Fruit fly (Drosophila melanogaster): ENCODE measurements around the gene CG17746.

The CG17746 gene

dm6 chr3L:3194059-3194458 is 45.3 kb downstream of the CG17746 start (continued):
- TF ChIP-seq CG13424 (tag; optimal IDR thresholded peaks at IDR 0.05) (peak; percentile 93), CG12659 (GFP tag; optimal IDR thresholded peaks at IDR 0.05) (peak; percentile 93), Lpt (GFP tag; optimal IDR thresholded peaks at IDR 0.05) (no peak), CG10462 (GFP tag; optimal IDR thresholded peaks at IDR 0.05) (peak; percentile 80), fd96Cb (tag; optimal IDR thresholded peaks at IDR 0.05) (peak; percentile 96), gt (GFP tag; IDR thresholded peaks at IDR 0.05) (peak; percentile 78), cg (GFP tag; optimal IDR thresholded peaks at IDR 0.05) (peak; percentile 62), CG9437 (GFP tag; optimal IDR thresholded peaks at IDR 0.05) (peak; percentile 84), CG6175 (GFP tag; IDR thresholded peaks at IDR 0.05) (peak; percentile 82), az2 (GFP tag; optimal IDR thresholded peaks at IDR 0.05) (peak; percentile 91), tll (GFP tag; optimal IDR thresholded peaks at IDR 0.05) (peak in 1 of 2 experiments; percentile 19), Sox102F (GFP tag; optimal IDR thresholded peaks at IDR 0.05) (peak; percentile 96), CG4854 (GFP tag; optimal IDR thresholded peaks at IDR 0.05) (peak; percentile 67), CG17612 (GFP tag; IDR thresholded peaks at IDR 0.05) (peak; percentile 70), crc (GFP tag; optimal IDR thresholded peaks at IDR 0.05) (no peak), wdn (GFP tag; IDR thresholded peaks at IDR 0.05) (peak; percentile 73), D (optimal IDR thresholded peaks at IDR 0.05) (no peak), D (GFP tag; optimal IDR thresholded peaks at IDR 0.05) (peak; percentile 93), cato (GFP tag; optimal IDR thresholded peaks at IDR 0.05; ENCODE audit: borderline replicate concordance) (peak; percentile 66), lov (optimal IDR thresholded peaks at IDR 0.05) (no peak), lov (GFP tag; IDR thresholded peaks at IDR 0.05) (peak; percentile 88), E2f2 (GFP tag; IDR thresholded peaks at IDR 0.05) (peak; percentile 72), jumu (GFP tag; optimal IDR thresholded peaks at IDR 0.05) (peak; percentile 29), CG11085 (GFP tag; IDR thresholded peaks at IDR 0.05) (peak; percentile 81), CG18476 (GFP tag; optimal IDR thresholded peaks at IDR 0.05) (peak; percentile 86), Abd-B (GFP tag; optimal IDR thresholded peaks at IDR 0.05) (peak; percentile 88), run (tag; optimal IDR thresholded peaks at IDR 0.05) (peak; percentile 89), CG13123 (GFP tag; optimal IDR thresholded peaks at IDR 0.05) (peak; percentile 81), Meics (GFP tag; optimal IDR thresholded peaks at IDR 0.05) (peak; percentile 94), zf30C (GFP tag; optimal IDR thresholded peaks at IDR 0.05) (no peak), croc (GFP tag; conservative IDR thresholded peaks at IDR 0.05) (peak; percentile 88), ro (GFP tag; IDR thresholded peaks at IDR 0.05) (peak; percentile 85), CHES-1-like (GFP tag; optimal IDR thresholded peaks at IDR 0.05) (peak; percentile 11), CG15479 (GFP tag; optimal IDR thresholded peaks at IDR 0.05) (peak; percentile 43), CG15696 (tag; optimal IDR thresholded peaks at IDR 0.05) (peak; percentile 80), CG10147 (GFP tag; optimal IDR thresholded peaks at IDR 0.05) (peak; percentile 93), otp (GFP tag; IDR thresholded peaks at IDR 0.05) (peak; percentile 92; the same call in 2 of the 3 replicates), B-H2 (GFP tag; optimal IDR thresholded peaks at IDR 0.05) (peak; percentile 58), CG11560 (tag; IDR thresholded peaks at IDR 0.05) (peak; percentile 68; the same call in 2 of the 3 replicates), CG3726 (GFP tag; IDR thresholded peaks at IDR 0.05) (peak; percentile 90; the same call in 2 of the 3 replicates), mld (GFP tag; IDR thresholded peaks at IDR 0.05; ENCODE audit: partially characterized antibody) (no peak), CG12236 (GFP tag; optimal IDR thresholded peaks at IDR 0.05) (no peak), CG12744 (GFP tag; optimal IDR thresholded peaks at IDR 0.05) (peak; percentile 3), Trl (optimal IDR thresholded peaks at IDR 0.05) (no peak), Trl (GFP tag; optimal IDR thresholded peaks at IDR 0.05) (peak; percentile 47), Blimp-1 (GFP tag; optimal IDR thresholded peaks at IDR 0.05) (peak; percentile 90), sima (GFP tag; optimal IDR thresholded peaks at IDR 0.05) (no peak), CG17829 (tag; optimal IDR thresholded peaks at IDR 0.05) (peak; percentile 95), Hr78 (GFP tag; optimal IDR thresholded peaks at IDR 0.05) (peak in 1 of 2 experiments; percentile 70), CG3281 (GFP tag; optimal IDR thresholded peaks at IDR 0.05) (peak; percentile 93), CG17186 (GFP tag; optimal IDR thresholded peaks at IDR 0.05) (peak; percentile 47)

Measured in whole organism, embryonic.